Worm (Caenorhabditis elegans): ENCODE results near the gene mrpl-11.

The mrpl-11 gene

ce11 chrIII:8685590-8686240, 31.7 kb upstream of the mrpl-11 start (continued):
- TF ChIP-seq rpc-1 (optimal IDR thresholded peaks at IDR 0.05) (no peak), rpc-1 (tag; optimal IDR thresholded peaks at IDR 0.05) (no peak), madf-3 (GFP tag; IDR thresholded peaks at IDR 0.05) (0 out of 2 replicates have a peak, but pooled peaks have one; percentile 56), sea-2 (GFP tag; IDR thresholded peaks at IDR 0.05) (no peak), hmg-20 (GFP tag; IDR thresholded peaks at IDR 0.05) (no peak), die-1 (tag; optimal IDR thresholded peaks at IDR 0.05) (no peak), ztf-25 (GFP tag; IDR thresholded peaks at IDR 0.05) (no peak), hmg-1.2 (GFP tag; IDR thresholded peaks at IDR 0.05) (peak; percentile 26; the same call in 1 of the 2 replicates), egl-18 (GFP tag; IDR thresholded peaks at IDR 0.05) (no peak), ceh-91 (GFP tag; IDR thresholded peaks at IDR 0.05) (no peak), nhr-80 (tag; optimal IDR thresholded peaks at IDR 0.05) (no peak), ekl-4 (GFP tag; IDR thresholded peaks at IDR 0.05) (peak; percentile 76; the same call in 1 of the 2 replicates), unc-62 (GFP tag; optimal IDR thresholded peaks at IDR 0.05) (no peak), somi-1 (GFP tag; optimal IDR thresholded peaks at IDR 0.05) (no peak), dpl-1 (GFP tag; optimal IDR thresholded peaks at IDR 0.05) (no peak), nhr-27 (tag; optimal IDR thresholded peaks at IDR 0.05) (peak; percentile 56), sdz-38 (tag; optimal IDR thresholded peaks at IDR 0.05) (no peak), hrde-1 (tag; optimal IDR thresholded peaks at IDR 0.05; ENCODE audit: borderline replicate concordance) (no peak), T26A5.8 (tag; optimal IDR thresholded peaks at IDR 0.05) (peak; percentile 29), him-1 (tag; optimal IDR thresholded peaks at IDR 0.05) (no peak), ceh-100 (GFP tag; IDR thresholded peaks at IDR 0.05) (0 out of 2 replicates have a peak, but pooled peaks have one; percentile 23), cebp-2 (GFP tag; IDR thresholded peaks at IDR 0.05) (0 out of 2 replicates have a peak, but pooled peaks have one; percentile 7), tlf-1 (GFP tag; optimal IDR thresholded peaks at IDR 0.05) (peak; percentile 71), xnd-1 (tag; optimal IDR thresholded peaks at IDR 0.05) (no peak), lag-1 (GFP tag; IDR thresholded peaks at IDR 0.05) (no peak), nfyb-1 (GFP tag; IDR thresholded peaks at IDR 0.05) (peak; percentile 80), F57A8.1 (GFP tag; optimal IDR thresholded peaks at IDR 0.05) (no peak), lin-35 (GFP tag; optimal IDR thresholded peaks at IDR 0.05) (no peak), sptf-2 (GFP tag; optimal IDR thresholded peaks at IDR 0.05) (no peak), ceh-40 (GFP tag; IDR thresholded peaks at IDR 0.05) (peak; percentile 81), F52B5.7 (tag; optimal IDR thresholded peaks at IDR 0.05) (peak; percentile 18), athp-1 (tag; optimal IDR thresholded peaks at IDR 0.05) (peak; percentile 34), hlh-12 (tag; optimal IDR thresholded peaks at IDR 0.05) (no peak), ztf-28 (GFP tag; IDR thresholded peaks at IDR 0.05) (no peak), nfya-2 (GFP tag; IDR thresholded peaks at IDR 0.05) (no peak), nhr-120 (GFP tag; IDR thresholded peaks at IDR 0.05) (0 out of 2 replicates have a peak, but pooled peaks have one; percentile 16), attf-3 (GFP tag; conservative IDR thresholded peaks at IDR 0.05) (no peak), nhr-179 (tag; optimal IDR thresholded peaks at IDR 0.05) (no peak), mxl-1 (tag; optimal IDR thresholded peaks at IDR 0.05) (no peak), lsl-1 (GFP tag; optimal IDR thresholded peaks at IDR 0.05) (no peak), T07F8.4 (tag; optimal IDR thresholded peaks at IDR 0.05) (no peak), C06A6.2 (GFP tag; conservative IDR thresholded peaks at IDR 0.05) (no peak), pbrm-1 (GFP tag; IDR thresholded peaks at IDR 0.05) (peak; percentile 60; the same call in 1 of the 2 replicates), ztf-6 (GFP tag; IDR thresholded peaks at IDR 0.05) (no peak), mel-28 (tag; optimal IDR thresholded peaks at IDR 0.05; ENCODE audit: borderline replicate concordance) (no peak), mes-4 (tag; optimal IDR thresholded peaks at IDR 0.05) (no peak), F57C9.4 (tag; optimal IDR thresholded peaks at IDR 0.05) (peak; percentile 64), ceh-79 (tag; optimal IDR thresholded peaks at IDR 0.05) (peak; percentile 9), repo-1 (tag; optimal IDR thresholded peaks at IDR 0.05) (peak; percentile 71), B0336.3 (GFP tag; IDR thresholded peaks at IDR 0.05) (peak; percentile 77)
